Fruit fly (Drosophila melanogaster) whole organism, pupa: ENCODE measurements around the gene OXA1L.

Source experiments
- CG10348 ChIP-seq: fragments of 200-800 bp; sonication (Bioruptor generic); IDR thresholded peaks from 2 replicates; pipeline ENCODE4 v1.3.6; 2022; ENCODE audit warnings: missing biosample characterization, missing genetic modification characterization
- CG12605 ChIP-seq: fragments of 200-800 bp; sonication (Bioruptor generic); IDR thresholded peaks from 2 replicates; pipeline ENCODE4 v1.3.6; 2022; ENCODE audit warnings: missing biosample characterization, missing genetic modification characterization
- CG13204 ChIP-seq: fragments of 200-800 bp; sonication (Bioruptor generic); optimal IDR thresholded peaks from 2 replicates; lab custom pipeline; 2018; ENCODE audit warnings: missing biosample characterization, mild to moderate bottlenecking, missing genetic modification characterization, moderate library complexity
- CG14655 ChIP-seq: fragments of 200-800 bp; sonication (Bioruptor generic); optimal IDR thresholded peaks from 3 replicates; lab custom pipeline; 2017; ENCODE audit warnings: mild to moderate bottlenecking, missing biosample characterization, missing genetic modification reagents, missing genetic modification characterization
- CG15710 ChIP-seq: fragments of 200-800 bp; sonication (Bioruptor generic); optimal IDR thresholded peaks from 2 replicates; lab custom pipeline; 2018; ENCODE audit warnings: missing biosample characterization, mild to moderate bottlenecking, missing genetic modification characterization, moderate library complexity
- CG17806 ChIP-seq: fragments of 200-800 bp; sonication (Bioruptor generic); optimal IDR thresholded peaks from 2 replicates; lab custom pipeline; 2018; ENCODE audit warnings: missing biosample characterization, mild to moderate bottlenecking, missing genetic modification characterization, moderate library complexity
- CG32121 ChIP-seq: fragments of 200-800 bp; sonication (Bioruptor generic); IDR thresholded peaks from 2 replicates; pipeline ENCODE4 v1.3.6; 2022; ENCODE audit warnings: missing biosample characterization, missing genetic modification characterization
- CG34367 ChIP-seq: fragments of 200-800 bp; sonication (Bioruptor generic); optimal IDR thresholded peaks from 2 replicates; lab custom pipeline; 2018; ENCODE audit warnings: missing biosample characterization, mild to moderate bottlenecking, missing genetic modification characterization
- CG4496 ChIP-seq: fragments of 200-800 bp; sonication (Bioruptor generic); IDR thresholded peaks from 3 replicates; pipeline ENCODE4 v1.3.6; 2022; ENCODE audit warnings: missing biosample characterization, missing genetic modification characterization
- CG8159 ChIP-seq: fragments of 200-800 bp; sonication (Bioruptor generic); optimal IDR thresholded peaks from 3 replicates; lab custom pipeline; 2018; ENCODE audit warnings: missing biosample characterization, mild to moderate bottlenecking, missing genetic modification characterization, moderate library complexity
- CG8301 ChIP-seq: fragments of 200-800 bp; sonication (Bioruptor generic); optimal IDR thresholded peaks from 2 replicates; lab custom pipeline; 2018; ENCODE audit warnings: missing biosample characterization, mild to moderate bottlenecking, missing genetic modification characterization
- CG9948 ChIP-seq: fragments of 200-800 bp; sonication (Bioruptor generic); optimal IDR thresholded peaks from 2 replicates; lab custom pipeline; 2018; ENCODE audit warnings: missing biosample characterization, mild to moderate bottlenecking, missing genetic modification characterization, moderate library complexity
- D1 ChIP-seq: fragments of 200-800 bp; sonication (Bioruptor generic); optimal IDR thresholded peaks from 2 replicates; lab custom pipeline; 2018; ENCODE audit warnings: missing biosample characterization, mild to moderate bottlenecking, missing genetic modification characterization, moderate library complexity
- EcR ChIP-seq: fragments of 200-800 bp; sonication (Bioruptor generic); optimal IDR thresholded peaks from 3 replicates; lab custom pipeline; 2019; ENCODE audit warnings: missing biosample characterization, missing genetic modification characterization, mild to moderate bottlenecking, moderate library complexity, missing genetic modification reagents
- Ets98B ChIP-seq: fragments of 200-800 bp; sonication (Bioruptor generic); IDR thresholded peaks from 2 replicates; pipeline ENCODE4 v1.3.6; 2022; ENCODE audit warnings: missing biosample characterization, missing genetic modification characterization
- Pif1A ChIP-seq: fragments of 200-800 bp; sonication (Bioruptor generic); optimal IDR thresholded peaks from 3 replicates; lab custom pipeline; 2016; ENCODE audit warnings: missing biosample characterization, missing genetic modification characterization
- Pif1B ChIP-seq: fragments of 200-800 bp; sonication (Bioruptor generic); optimal IDR thresholded peaks from 3 replicates; lab custom pipeline; 2016; ENCODE audit warnings: missing biosample characterization, missing genetic modification characterization
- Snoo ChIP-seq: fragments of 200-800 bp; sonication (Bioruptor generic); optimal IDR thresholded peaks from 3 replicates; lab custom pipeline; 2017; ENCODE audit warnings: missing biosample characterization, mild to moderate bottlenecking, missing genetic modification characterization, inconsistent platforms
- fd96Ca ChIP-seq: fragments of 200-800 bp; sonication (Bioruptor generic); IDR thresholded peaks from 3 replicates; pipeline ENCODE4 v1.3.6; 2022; ENCODE audit warnings: missing biosample characterization, missing genetic modification characterization
- gl ChIP-seq: fragments of 200-800 bp; sonication (Bioruptor generic); optimal IDR thresholded peaks from 2 replicates; lab custom pipeline; 2018; ENCODE audit warnings: missing biosample characterization, mild to moderate bottlenecking, missing genetic modification characterization
- rn ChIP-seq: fragments of 200-800 bp; sonication (Bioruptor generic); IDR thresholded peaks from 2 replicates; pipeline ENCODE4 v1.3.6; 2022; ENCODE audit warnings: missing biosample characterization, missing genetic modification characterization

OXA1L gene

DNA sequence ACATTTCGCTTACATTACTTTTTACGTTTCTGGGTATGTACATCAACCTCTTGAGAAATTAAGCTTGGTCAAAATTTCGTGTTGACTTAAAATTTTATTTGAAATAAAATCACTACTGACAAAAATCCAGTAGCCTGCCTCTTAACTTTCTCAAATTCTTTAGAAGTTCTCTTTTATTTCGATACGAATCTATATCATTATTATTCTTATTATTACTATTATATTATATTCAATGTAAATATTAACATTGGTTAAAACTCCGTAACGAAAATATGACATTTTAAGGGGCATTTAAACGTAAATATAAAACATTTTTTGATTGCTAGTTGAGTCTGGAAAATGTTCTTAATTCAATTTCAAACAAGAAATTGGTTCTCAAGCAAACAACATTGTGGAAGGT is at the start of gene OXA1L:
OXA1L (minus strand) TSS at position 101 of the 400 bp plus-strand sequence.
- TF ChIP-seq CG34367 (tag; lab: Kevin White, UChicago) (no peak), EcR (GFP tag; lab: Kevin White, UChicago) (no peak), D1 (tag; lab: Kevin White, UChicago) (no peak), CG17806 (tag; lab: Kevin White, UChicago) (no peak), CG4496 (no peak), CG13204 (no peak), Snoo (tag; lab: Kevin White, UChicago) (no peak), CG10348 (GFP tag; lab: Robert Waterston, UW) (no peak), CG9948 (tag; lab: Kevin White, UChicago) (no peak), CG8159 (tag; lab: Kevin White, UChicago) (no peak), fd96Ca (GFP tag; lab: Robert Waterston, UW) (no peak), rn (GFP tag; lab: Robert Waterston, UW) (no peak)

DNA sequence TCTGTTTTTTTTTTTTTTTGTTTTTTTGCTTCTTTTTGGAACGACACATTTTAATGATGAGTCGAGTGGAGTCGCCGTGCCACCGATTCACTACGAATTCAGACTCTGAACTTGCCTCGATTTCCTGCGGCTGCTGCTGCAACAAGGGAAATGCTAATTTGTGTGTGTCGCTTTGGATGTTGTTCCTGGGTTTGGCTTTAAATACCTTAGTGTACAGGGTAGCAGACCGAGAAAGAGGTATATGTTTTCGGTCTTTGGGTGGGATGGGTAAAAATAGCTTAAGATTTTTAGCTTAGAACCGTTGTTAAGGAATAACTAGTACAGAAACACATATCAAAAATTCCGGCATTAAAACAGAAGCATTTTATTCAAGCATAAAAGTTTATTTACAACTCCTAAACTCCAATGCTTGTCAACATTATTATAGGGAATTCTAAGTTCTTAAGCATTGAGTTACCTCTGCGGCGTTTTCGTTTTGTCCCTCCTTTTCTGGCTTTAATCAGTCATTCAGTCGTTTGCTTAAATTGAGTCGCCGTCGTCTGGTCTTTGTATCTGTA is 48.8 kb upstream of the OXA1L start:
- no peak for TF ChIP-seq CG15710 (tag; lab: Kevin White, UChicago)
- TF ChIP-seq CG8159 (tag; lab: Kevin White, UChicago), result peak; percentile 11
- no peak for TF ChIP-seq CG12605 (GFP tag; lab: Robert Waterston, UW)
- peak; percentile 6 for TF ChIP-seq CG17806 (tag; lab: Kevin White, UChicago)
- no peak for TF ChIP-seq CG34367 (tag; lab: Kevin White, UChicago)
- TF ChIP-seq gl (tag; lab: Kevin White, UChicago), result no peak
- TF ChIP-seq CG10348 (GFP tag; lab: Robert Waterston, UW), result no peak
- no peak for TF ChIP-seq EcR (GFP tag; lab: Kevin White, UChicago)
- TF ChIP-seq Pif1A (GFP tag; lab: Kevin White, UChicago), result no peak
- TF ChIP-seq Snoo (tag; lab: Kevin White, UChicago), result peak; percentile 35
- TF ChIP-seq CG13204, result no peak
- TF ChIP-seq rn (GFP tag; lab: Robert Waterston, UW), result no peak

DNA sequence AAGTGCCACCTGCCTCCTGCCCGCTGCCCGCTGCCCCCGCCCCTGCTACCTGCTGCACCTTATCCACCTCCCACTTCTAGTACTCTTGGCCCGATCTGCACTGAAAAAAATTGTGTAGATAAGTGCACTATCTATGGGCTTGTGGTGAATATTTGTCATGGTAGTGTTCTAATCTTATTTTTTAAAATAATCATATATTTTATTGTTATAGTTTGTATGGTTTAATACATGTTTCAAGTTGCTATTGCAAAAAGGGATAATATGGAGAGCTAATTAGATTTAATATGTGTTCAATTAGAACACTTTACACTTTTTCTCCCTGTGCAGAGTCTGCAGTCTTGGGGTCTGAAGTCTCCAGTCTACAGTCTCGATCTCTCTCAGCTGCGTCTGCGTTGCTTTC is 45.2 kb upstream of the OXA1L start:
- TF ChIP-seq CG13204 (peak; percentile 7), EcR (GFP tag; lab: Kevin White, UChicago) (no peak), CG4496 (peak; percentile 82), CG17806 (tag; lab: Kevin White, UChicago) (peak; percentile 81), rn (GFP tag; lab: Robert Waterston, UW) (peak; percentile 8; the same call in 1 of the 2 replicates), fd96Ca (GFP tag; lab: Robert Waterston, UW) (peak; percentile 59), Pif1B (GFP tag; lab: Kevin White, UChicago) (peak; percentile 55), Pif1A (GFP tag; lab: Kevin White, UChicago) (peak; percentile 69), CG8159 (tag; lab: Kevin White, UChicago) (peak; percentile 75), CG15710 (tag; lab: Kevin White, UChicago) (peak; percentile 79), CG32121 (GFP tag; lab: Robert Waterston, UW) (peak; percentile 84), CG34367 (tag; lab: Kevin White, UChicago) (peak; percentile 75), Snoo (tag; lab: Kevin White, UChicago) (peak; percentile 18), CG10348 (GFP tag; lab: Robert Waterston, UW) (no peak), CG9948 (tag; lab: Kevin White, UChicago) (peak; percentile 89), gl (tag; lab: Kevin White, UChicago) (peak; percentile 48), CG14655 (GFP tag; lab: Kevin White, UChicago) (peak; percentile 89), CG8301 (peak; percentile 85), D1 (tag; lab: Kevin White, UChicago) (peak; percentile 60), CG12605 (GFP tag; lab: Robert Waterston, UW) (peak; percentile 68), Ets98B (GFP tag; lab: Robert Waterston, UW) (peak; percentile 67)

DNA sequence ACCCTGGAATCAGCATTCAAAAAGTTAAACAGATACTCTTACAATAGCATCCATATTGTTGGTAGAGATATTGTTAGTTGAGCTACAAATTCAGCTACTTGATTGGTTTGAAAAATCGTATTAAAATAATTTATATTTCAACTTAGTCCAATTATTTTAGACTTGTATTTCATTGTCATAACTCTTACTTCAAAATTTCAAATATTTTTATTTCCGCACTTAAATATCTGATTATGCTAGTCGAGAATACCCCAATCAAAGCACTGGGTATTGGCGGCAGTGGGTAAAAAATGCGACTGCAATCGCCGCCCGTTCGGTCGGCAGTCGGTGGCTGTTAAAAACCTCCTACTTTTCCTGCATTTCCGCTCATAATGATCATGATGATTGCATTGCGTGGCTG is 42.5 kb upstream of the OXA1L start:
- TF ChIP-seq CG9948 (tag; lab: Kevin White, UChicago) (peak; percentile 96), CG8159 (tag; lab: Kevin White, UChicago) (peak; percentile 95), CG14655 (GFP tag; lab: Kevin White, UChicago) (peak; percentile 91), Snoo (tag; lab: Kevin White, UChicago) (peak; percentile 90), D1 (tag; lab: Kevin White, UChicago) (peak; percentile 95), Pif1A (GFP tag; lab: Kevin White, UChicago) (peak; percentile 45), CG34367 (tag; lab: Kevin White, UChicago) (peak; percentile 3), CG17806 (tag; lab: Kevin White, UChicago) (peak; percentile 94), CG12605 (GFP tag; lab: Robert Waterston, UW) (0 out of 2 replicates have a peak, but pooled peaks have one; percentile 27), EcR (GFP tag; lab: Kevin White, UChicago) (no peak), CG8301 (peak; percentile 94), CG13204 (peak; percentile 9), Pif1B (GFP tag; lab: Kevin White, UChicago) (peak; percentile 13), rn (GFP tag; lab: Robert Waterston, UW) (peak; percentile 63), fd96Ca (GFP tag; lab: Robert Waterston, UW) (peak; percentile 54; the same call in 1 of the 3 replicates), CG10348 (GFP tag; lab: Robert Waterston, UW) (no peak), CG15710 (tag; lab: Kevin White, UChicago) (peak; percentile 88), gl (tag; lab: Kevin White, UChicago) (peak; percentile 88), CG4496 (peak; percentile 61; the same call in 2 of the 3 replicates), Ets98B (GFP tag; lab: Robert Waterston, UW) (no peak), CG32121 (GFP tag; lab: Robert Waterston, UW) (peak; percentile 84)
- TF ChIP-seq, all 21 proteins: peak for 18

DNA sequence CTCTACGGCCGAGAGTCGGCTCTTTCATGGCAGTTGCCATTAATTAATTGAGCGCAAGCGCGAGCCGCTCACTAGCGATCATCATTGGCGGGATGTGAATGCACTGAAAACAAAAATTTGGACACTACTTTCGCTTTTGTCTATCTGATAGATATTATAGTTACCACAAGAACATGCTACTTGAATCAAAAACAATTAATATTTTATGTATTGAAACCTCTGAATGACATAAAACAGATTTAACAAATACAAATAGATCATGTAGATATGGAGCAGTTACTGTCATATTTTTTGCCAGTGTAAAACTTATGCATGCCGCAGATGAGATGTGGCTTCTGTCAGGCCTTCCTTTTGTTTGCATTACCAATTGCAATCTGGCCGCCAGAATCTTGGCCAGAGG is 41.7 kb upstream of the OXA1L start:
- TF ChIP-seq CG8159 (tag; lab: Kevin White, UChicago), result peak; percentile 72
- peak; percentile 48 for TF ChIP-seq CG9948 (tag; lab: Kevin White, UChicago)
- TF ChIP-seq CG10348 (GFP tag; lab: Robert Waterston, UW), result no peak
- TF ChIP-seq Pif1A (GFP tag; lab: Kevin White, UChicago), result peak; percentile 57
- TF ChIP-seq CG14655 (GFP tag; lab: Kevin White, UChicago), result peak; percentile 64
- TF ChIP-seq CG32121 (GFP tag; lab: Robert Waterston, UW), result peak; percentile 53; the same call in 1 of the 2 replicates
- TF ChIP-seq CG4496, result peak; percentile 38; the same call in 2 of the 3 replicates
- peak; percentile 68 for TF ChIP-seq CG17806 (tag; lab: Kevin White, UChicago)
- peak; percentile 41 for TF ChIP-seq CG13204
- peak; percentile 47 for TF ChIP-seq CG34367 (tag; lab: Kevin White, UChicago)
- TF ChIP-seq Snoo (tag; lab: Kevin White, UChicago), result peak; percentile 17
- no peak for TF ChIP-seq fd96Ca (GFP tag; lab: Robert Waterston, UW)
- peak; percentile 60 for TF ChIP-seq CG15710 (tag; lab: Kevin White, UChicago)
- no peak for TF ChIP-seq EcR (GFP tag; lab: Kevin White, UChicago)
- TF ChIP-seq rn (GFP tag; lab: Robert Waterston, UW), result peak; percentile 32; the same call in 1 of the 2 replicates
- TF ChIP-seq gl (tag; lab: Kevin White, UChicago), result no peak
- TF ChIP-seq CG8301, result peak; percentile 50
- TF ChIP-seq D1 (tag; lab: Kevin White, UChicago), result no peak
- peak; percentile 51 for TF ChIP-seq Pif1B (GFP tag; lab: Kevin White, UChicago)
- TF ChIP-seq CG12605 (GFP tag; lab: Robert Waterston, UW), result 0 out of 2 replicates have a peak, but pooled peaks have one; percentile 28
- peak; percentile 62 for TF ChIP-seq Ets98B (GFP tag; lab: Robert Waterston, UW)
